Worm (Caenorhabditis elegans) whole organism, L1 larva: ENCODE data around the gene R05D3.12.

Experiments used
- C04F5.9 ChIP-seq: sonication (generic microtip); optimal IDR thresholded peaks from 2 replicates; lab custom pipeline; 2016; ENCODE audit warnings: missing genetic modification characterization, missing compliant biosample characterization
- Y116A8C.19 ChIP-seq: sonication (generic microtip); optimal IDR thresholded peaks from 2 replicates; lab custom pipeline; 2016; ENCODE audit warnings: missing compliant biosample characterization, missing genetic modification characterization, borderline replicate concordance
- aha-1 ChIP-seq: fragments of 150-350 bp; optimal IDR thresholded peaks from 2 replicates; lab custom pipeline; 2014; ENCODE audit warnings: missing biosample characterization, missing genetic modification characterization
- alr-1 ChIP-seq: fragments of 200-800 bp; sonication (Bioruptor generic); optimal IDR thresholded peaks from 2 replicates; lab custom pipeline; 2018; ENCODE audit warnings: borderline replicate concordance, mild to moderate bottlenecking, missing genetic modification characterization, missing compliant biosample characterization
- ama-1 ChIP-seq: fragments of 150-350 bp; optimal IDR thresholded peaks from 2 replicates; lab custom pipeline; 2014
- blmp-1 ChIP-seq: fragments of 150-350 bp; optimal IDR thresholded peaks from 2 replicates; lab custom pipeline; 2014; ENCODE audit warnings: missing biosample characterization, missing genetic modification characterization
- ceh-63 ChIP-seq: fragments of 200-800 bp; sonication (Bioruptor generic); optimal IDR thresholded peaks from 2 replicates; lab custom pipeline; 2018; ENCODE audit warnings: mild to moderate bottlenecking, missing genetic modification characterization, missing compliant biosample characterization
- ceh-88 ChIP-seq: fragments of 200-800 bp; sonication (Bioruptor generic); IDR thresholded peaks from 2 replicates; pipeline ENCODE4 v1.3.6; 2022; ENCODE audit warnings: missing genetic modification characterization, missing compliant biosample characterization
- ceh-90 ChIP-seq: sonication (generic microtip); optimal IDR thresholded peaks from 2 replicates; lab custom pipeline; 2016; ENCODE audit warnings: missing genetic modification characterization, missing compliant biosample characterization
- dsc-1 ChIP-seq: sonication (generic microtip); optimal IDR thresholded peaks from 2 replicates; lab custom pipeline; 2016; ENCODE audit warnings: mild to moderate bottlenecking, missing genetic modification characterization, missing compliant biosample characterization
- efl-1 ChIP-seq, 4 experiments: fragments of 150-350 bp; optimal IDR thresholded peaks in 3 of 4; peaks in 1 of 4; 1 replicate in 1 of 4; 2 replicates in 3 of 4; lab custom pipeline; 2014; ENCODE audit warnings: missing biosample characterization in 2 of 4, missing genetic modification characterization in 2 of 4, missing genetic modification reagents in 2 of 4
- egl-13 ChIP-seq: sonication (generic microtip); optimal IDR thresholded peaks from 2 replicates; lab custom pipeline; 2016; ENCODE audit warnings: missing genotype, missing genetic modification reagents, missing genetic modification characterization, missing compliant biosample characterization
- egl-27 ChIP-seq, 2 experiments: fragments of 150-350 bp in 1 of 2; sonication (generic microtip); optimal IDR thresholded peaks; 3 replicates each; lab custom pipeline; 2017 to 2018; ENCODE audit warnings: missing biosample characterization in 2 of 2, missing genetic modification characterization in 2 of 2, missing genetic modification reagents in 2 of 2
- ets-5 ChIP-seq: fragments of 200-800 bp; sonication (Bioruptor generic); IDR thresholded peaks from 2 replicates; pipeline ENCODE4 v1.3.6; 2022; ENCODE audit warnings: missing genetic modification characterization, missing compliant biosample characterization
- fkh-8 ChIP-seq: sonication (generic microtip); optimal IDR thresholded peaks from 2 replicates; lab custom pipeline; 2016; ENCODE audit warnings: mild to moderate bottlenecking, missing genetic modification characterization, missing compliant biosample characterization
- hlh-4 ChIP-seq: sonication (generic microtip); optimal IDR thresholded peaks from 2 replicates; lab custom pipeline; 2016; ENCODE audit warnings: mild to moderate bottlenecking, missing genetic modification characterization, missing compliant biosample characterization
- irx-1 ChIP-seq: sonication (generic microtip); optimal IDR thresholded peaks from 2 replicates; lab custom pipeline; 2016; ENCODE audit warnings: missing genetic modification characterization, missing compliant biosample characterization
- lin-13 ChIP-seq: fragments of 150-350 bp; optimal IDR thresholded peaks from 2 replicates; lab custom pipeline; 2014; ENCODE audit warnings: missing biosample characterization, missing genetic modification reagents, missing genetic modification characterization
- lin-14 ChIP-seq: fragments of 200-800 bp; sonication (Bioruptor generic); optimal IDR thresholded peaks from 2 replicates; lab custom pipeline; 2018; ENCODE audit warnings: mild to moderate bottlenecking, missing genetic modification characterization, moderate library complexity, missing compliant biosample characterization
- lin-15B ChIP-seq: fragments of 150-350 bp; sonication (generic microtip); optimal IDR thresholded peaks from 3 replicates; lab custom pipeline; 2014; ENCODE audit warnings: missing biosample characterization, missing genetic modification characterization
- lin-35 ChIP-seq, 2 experiments: fragments of 150-350 bp; optimal IDR thresholded peaks; 2 replicates each; lab custom pipeline; 2014; ENCODE audit warnings: missing biosample characterization in 2 of 2, missing genetic modification characterization in 2 of 2, missing genetic modification reagents in 2 of 2
- lir-3 ChIP-seq: sonication (generic microtip); optimal IDR thresholded peaks from 2 replicates; lab custom pipeline; 2016; ENCODE audit warnings: mild to moderate bottlenecking, missing genetic modification characterization, moderate library complexity, missing compliant biosample characterization; ENCODE audit not compliant: poor library complexity
- lsy-2 ChIP-seq, 2 experiments: fragments of 150-350 bp; optimal IDR thresholded peaks; 2 replicates each; lab custom pipeline; 2014; ENCODE audit warnings: missing biosample characterization in 2 of 2, missing genetic modification characterization in 2 of 2
- nhr-12 ChIP-seq: sonication (generic microtip); optimal IDR thresholded peaks from 2 replicates; lab custom pipeline; 2017; ENCODE audit warnings: missing biosample characterization, missing genetic modification characterization
- nhr-19 ChIP-seq: fragments of 200-800 bp; sonication (Bioruptor generic); conservative IDR thresholded peaks from 2 replicates; pipeline ENCODE4 v1.3.6; 2022; ENCODE audit warnings: missing genetic modification characterization, missing compliant biosample characterization
- nhr-20 ChIP-seq: sonication (generic microtip); optimal IDR thresholded peaks from 2 replicates; lab custom pipeline; 2016; ENCODE audit warnings: mild to moderate bottlenecking, missing genetic modification characterization, missing compliant biosample characterization
- nhr-47 ChIP-seq: sonication (generic microtip); optimal IDR thresholded peaks from 2 replicates; lab custom pipeline; 2016; ENCODE audit warnings: mild to moderate bottlenecking, missing genetic modification characterization, moderate library complexity, missing compliant biosample characterization
- nhr-71 ChIP-seq: sonication (generic microtip); optimal IDR thresholded peaks from 2 replicates; lab custom pipeline; 2016; ENCODE audit warnings: mild to moderate bottlenecking, missing genetic modification characterization, moderate library complexity, missing compliant biosample characterization
- pag-3 ChIP-seq: sonication (generic microtip); optimal IDR thresholded peaks from 2 replicates; lab custom pipeline; 2017; ENCODE audit warnings: missing genetic modification characterization, mild to moderate bottlenecking, missing compliant biosample characterization, antibody characterized with exemption, borderline replicate concordance; ENCODE audit not compliant: insufficient read depth
- pax-3 ChIP-seq: fragments of 200-800 bp; sonication (Bioruptor generic); optimal IDR thresholded peaks from 2 replicates; lab custom pipeline; 2018; ENCODE audit warnings: mild to moderate bottlenecking, missing genetic modification characterization, moderate library complexity, missing compliant biosample characterization
- rnt-1 ChIP-seq: sonication (generic microtip); optimal IDR thresholded peaks from 2 replicates; lab custom pipeline; 2016; ENCODE audit warnings: mild to moderate bottlenecking, missing genetic modification characterization, moderate library complexity, missing compliant biosample characterization
- snpc-4 ChIP-seq: fragments of 150-350 bp; optimal IDR thresholded peaks from 2 replicates; lab custom pipeline; 2014; ENCODE audit warnings: missing biosample characterization, missing genetic modification characterization
- sptf-1 ChIP-seq: fragments of 150-350 bp; optimal IDR thresholded peaks from 2 replicates; lab custom pipeline; 2014; ENCODE audit warnings: missing biosample characterization, missing genetic modification characterization
- tbx-2 ChIP-seq: sonication (generic microtip); optimal IDR thresholded peaks from 2 replicates; lab custom pipeline; 2016; ENCODE audit warnings: missing genetic modification characterization, missing compliant biosample characterization
- unc-130 ChIP-seq: fragments of 150-350 bp; optimal IDR thresholded peaks from 2 replicates; lab custom pipeline; 2017; ENCODE audit warnings: missing biosample characterization, missing genetic modification characterization, inconsistent platforms
- unc-30 ChIP-seq: sonication (generic microtip); optimal IDR thresholded peaks from 2 replicates; lab custom pipeline; 2017; ENCODE audit warnings: missing biosample characterization, missing genetic modification characterization
- unc-86 ChIP-seq: sonication (generic microtip); optimal IDR thresholded peaks from 2 replicates; lab custom pipeline; 2016; ENCODE audit warnings: missing genetic modification characterization, missing compliant biosample characterization
- unc-98 ChIP-seq: fragments of 200-800 bp; sonication (Bioruptor generic); IDR thresholded peaks from 2 replicates; pipeline ENCODE4 v1.3.6; 2022; ENCODE audit warnings: missing genetic modification characterization, missing compliant biosample characterization
- zag-1 ChIP-seq: fragments of 150-350 bp; optimal IDR thresholded peaks from 2 replicates; lab custom pipeline; 2014; ENCODE audit warnings: missing biosample characterization, missing genetic modification characterization
- ztf-4 ChIP-seq: fragments of 150-350 bp; optimal IDR thresholded peaks from 2 replicates; lab custom pipeline; 2014; ENCODE audit warnings: missing biosample characterization, missing genetic modification characterization

Gene R05D3.12

DNA sequence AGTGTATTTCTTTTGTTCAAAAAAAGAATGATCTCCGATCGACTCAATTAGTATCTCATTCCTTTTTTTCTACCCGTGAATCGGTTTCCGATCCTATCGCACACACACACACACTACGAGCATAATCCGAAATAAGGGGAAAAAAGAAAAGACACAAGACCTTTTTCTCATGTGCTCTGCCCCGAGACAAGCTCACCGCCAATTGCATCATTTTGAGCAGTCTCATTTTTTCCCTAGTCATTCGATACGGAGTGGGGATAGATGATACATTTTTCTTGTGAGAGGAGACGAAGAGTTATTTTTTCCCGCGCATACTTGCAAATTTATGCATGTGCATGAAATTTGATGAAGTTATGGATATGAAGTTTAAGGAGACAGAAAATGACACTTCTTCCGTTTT is 11.6 kb downstream of the R05D3.12 start (continued):
- peak; percentile 15 to 54 for TF ChIP-seq lsy-2 (tag; optimal IDR thresholded peaks at IDR 0.05; lab: Kevin White, UChicago)
- TF ChIP-seq lin-13 = peak; percentile 26
- peak; percentile 78 for TF ChIP-seq fkh-8 (tag; lab: Kevin White, UChicago)
- TF ChIP-seq zag-1 = no peak
- no peak for TF ChIP-seq lir-3
- TF ChIP-seq unc-98 (GFP tag; lab: Robert Waterston, UW) = no peak
- TF ChIP-seq blmp-1 = no peak
- TF ChIP-seq nhr-47 (tag; lab: Kevin White, UChicago) = peak; percentile 42
- TF ChIP-seq hlh-4 = no peak
- no peak for TF ChIP-seq ceh-63 (GFP tag; lab: Kevin White, UChicago)
- no peak for TF ChIP-seq ama-1 (lab: Kevin White, UChicago)
- TF ChIP-seq unc-30 = no peak
- TF ChIP-seq sptf-1 = no peak
- TF ChIP-seq alr-1 (tag; lab: Kevin White, UChicago) = no peak
- TF ChIP-seq ztf-4 (tag; lab: Kevin White, UChicago) = no peak
- TF ChIP-seq dsc-1 (tag; lab: Kevin White, UChicago) = peak; percentile 71
- TF ChIP-seq ceh-90 (tag; lab: Kevin White, UChicago) = no peak
- TF ChIP-seq ceh-88 (GFP tag; lab: Robert Waterston, UW) = no peak
- no peak for TF ChIP-seq irx-1
- no peak for TF ChIP-seq nhr-20
- no peak for TF ChIP-seq C04F5.9
- no peak for TF ChIP-seq aha-1 (tag; lab: Kevin White, UChicago)
- TF ChIP-seq lin-15B (tag; lab: Kevin White, UChicago) = no peak

DNA sequence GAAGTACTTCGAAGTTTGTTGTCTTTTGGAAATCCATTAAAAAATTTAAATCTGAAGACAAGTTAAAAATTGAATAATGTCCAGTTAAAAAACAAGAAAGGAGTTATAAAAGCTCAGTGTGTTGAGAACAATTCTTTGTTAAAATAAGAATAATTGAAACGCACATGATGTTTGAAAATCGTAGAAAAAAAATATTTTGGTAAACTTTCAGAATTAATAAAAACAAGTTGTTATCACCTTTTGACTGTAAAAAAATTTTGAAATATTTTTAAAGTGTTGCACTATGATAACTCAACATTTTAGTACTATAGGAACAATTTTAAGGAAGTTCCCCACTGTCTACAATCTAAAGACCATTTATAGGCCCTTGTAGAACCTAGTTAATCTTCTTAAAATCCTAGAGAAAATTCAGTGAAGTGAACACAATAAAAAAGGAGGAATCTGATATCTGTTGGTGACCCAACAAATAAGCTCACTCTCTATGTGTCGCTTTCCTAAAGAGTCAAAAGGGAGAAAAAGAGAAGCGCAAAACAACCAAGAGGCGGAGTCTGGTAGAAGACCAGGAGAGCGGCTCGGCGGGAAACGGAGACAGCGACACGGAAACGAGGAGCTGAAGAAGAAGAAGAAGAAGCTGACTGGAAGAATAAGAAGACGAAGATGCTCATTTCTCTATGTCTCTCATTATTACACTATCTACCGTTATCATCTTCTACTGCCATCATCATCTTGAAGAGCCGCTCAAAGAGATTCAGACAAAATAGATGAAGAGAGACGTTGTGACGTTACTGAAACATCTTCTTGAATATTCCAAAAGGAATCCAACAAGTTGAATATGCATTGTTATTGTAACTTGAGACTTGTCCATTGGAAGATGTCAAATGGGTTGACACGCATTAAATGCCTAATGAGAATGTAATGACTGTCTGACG is 13.9 kb downstream of the R05D3.12 start, which contains the start of gene ZK353.10:
Gene ZK353.10, minus strand, starts transcription at position 51 of the 929 bp plus-strand sequence.
- TF ChIP-seq egl-27 (tag; optimal IDR thresholded peaks at IDR 0.05; lab: Kevin White, UChicago) = no peak
- no peak for TF ChIP-seq Y116A8C.19 (tag; lab: Kevin White, UChicago)
- no peak for TF ChIP-seq efl-1 (optimal IDR thresholded peaks at IDR 0.05; lab: Kevin White, UChicago)
- TF ChIP-seq efl-1 (GFP tag; optimal IDR thresholded peaks at IDR 0.05 in 1 of 2; lab: Kevin White, UChicago) = peak in 1 of 2 experiments; percentile 76
- peak; percentile 15 for TF ChIP-seq egl-13
- no peak for TF ChIP-seq ets-5 (GFP tag; lab: Robert Waterston, UW)
- TF ChIP-seq fkh-8 (tag; lab: Kevin White, UChicago) = peak; percentile 26
- TF ChIP-seq C04F5.9 = no peak
- TF ChIP-seq nhr-12 = no peak
- TF ChIP-seq lin-35 (GFP tag; optimal IDR thresholded peaks at IDR 0.05; lab: Kevin White, UChicago) = peak in 1 of 2 experiments; percentile 3
- peak; percentile 68 for TF ChIP-seq lin-14 (GFP tag; lab: Kevin White, UChicago)
- TF ChIP-seq unc-86 (tag; lab: Kevin White, UChicago) = peak; percentile 52
- no peak for TF ChIP-seq snpc-4 (tag; lab: Kevin White, UChicago)
- peak in 1 of 2 experiments; percentile 9 for TF ChIP-seq lsy-2 (tag; optimal IDR thresholded peaks at IDR 0.05; lab: Kevin White, UChicago)
- TF ChIP-seq dsc-1 (tag; lab: Kevin White, UChicago) = peak; percentile 18
- TF ChIP-seq nhr-71 (tag; lab: Kevin White, UChicago) = peak; percentile 34

ce11 chrIII:8395685-8396084 is 14.9 kb downstream of the R05D3.12 start, which contains the start of gene ZK353.3:
ZK353.3 (plus strand) TSS chrIII:8395985.
- TF ChIP-seq rnt-1 = no peak
- TF ChIP-seq pax-3 (tag; lab: Kevin White, UChicago) = no peak
- TF ChIP-seq unc-130 (tag; lab: Kevin White, UChicago) = no peak
- TF ChIP-seq egl-13 = no peak
- no peak for TF ChIP-seq blmp-1
- TF ChIP-seq lin-14 (GFP tag; lab: Kevin White, UChicago) = no peak
- no peak for TF ChIP-seq tbx-2 (tag; lab: Kevin White, UChicago)
- no peak for TF ChIP-seq irx-1
- TF ChIP-seq egl-27 (tag; optimal IDR thresholded peaks at IDR 0.05; lab: Kevin White, UChicago) = no peak
- no peak for TF ChIP-seq ztf-4 (tag; lab: Kevin White, UChicago)
- TF ChIP-seq pag-3 (tag; lab: Kevin White, UChicago) = no peak
- no peak for TF ChIP-seq lir-3
- TF ChIP-seq nhr-19 = no peak
